Worm (Caenorhabditis elegans): ENCODE results near the gene tre-2.
A peak's percentile ranks its signal among the peaks of the same experiment; 100 is the strongest.

Gene tre-2

DNA sequence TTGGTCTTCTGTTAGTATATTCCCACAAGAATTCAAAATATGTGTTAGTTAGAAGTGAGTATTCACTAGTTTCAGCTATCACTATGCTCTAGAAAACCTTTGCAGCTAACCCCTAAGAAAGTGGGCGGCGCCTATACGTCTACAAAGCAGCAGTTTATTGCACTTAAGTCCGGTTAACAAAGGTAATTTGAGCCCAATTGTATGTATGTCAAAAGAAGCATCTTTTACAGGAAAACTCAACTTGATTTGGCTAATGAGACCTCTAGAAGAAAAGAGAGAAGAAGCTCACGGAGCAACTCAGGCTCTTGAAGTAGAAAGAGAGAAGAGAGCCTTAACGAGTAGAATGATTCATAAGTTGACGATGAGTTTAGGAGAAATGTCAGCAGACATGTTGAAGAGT, 30.5 kb downstream of the tre-2 start:
- TF ChIP-seq hlh-1 (tag; optimal IDR thresholded peaks at IDR 0.05), result no peak
- no peak for TF ChIP-seq sem-2 (GFP tag; optimal IDR thresholded peaks at IDR 0.05)
- TF ChIP-seq drap-1 (GFP tag; optimal IDR thresholded peaks at IDR 0.05), result no peak
- TF ChIP-seq elt-1 (tag; optimal IDR thresholded peaks at IDR 0.05; ENCODE audit: borderline replicate concordance, insufficient read depth), result no peak
- no peak for TF ChIP-seq bed-3 (GFP tag; optimal IDR thresholded peaks at IDR 0.05)

- TF ChIP-seq bed-3 (GFP tag; optimal IDR thresholded peaks at IDR 0.05) (no peak), lsy-2 (tag; optimal IDR thresholded peaks at IDR 0.05) (no peak), unc-39 (tag; optimal IDR thresholded peaks at IDR 0.05) (no peak), flh-1 (GFP tag; optimal IDR thresholded peaks at IDR 0.05) (no peak), mab-5 (tag; optimal IDR thresholded peaks at IDR 0.05) (no peak), drap-1 (GFP tag; optimal IDR thresholded peaks at IDR 0.05) (no peak), sptf-1 (tag; optimal IDR thresholded peaks at IDR 0.05) (no peak), nhr-28 (tag; optimal IDR thresholded peaks at IDR 0.05) (no peak)
These were observed 40.7 kb downstream of the tre-2 start, which contains the start of gene lip-1 for ce11 chrIV:6842470-6843008. lip-1 (plus strand) TSS chrIV:6842958.

DNA sequence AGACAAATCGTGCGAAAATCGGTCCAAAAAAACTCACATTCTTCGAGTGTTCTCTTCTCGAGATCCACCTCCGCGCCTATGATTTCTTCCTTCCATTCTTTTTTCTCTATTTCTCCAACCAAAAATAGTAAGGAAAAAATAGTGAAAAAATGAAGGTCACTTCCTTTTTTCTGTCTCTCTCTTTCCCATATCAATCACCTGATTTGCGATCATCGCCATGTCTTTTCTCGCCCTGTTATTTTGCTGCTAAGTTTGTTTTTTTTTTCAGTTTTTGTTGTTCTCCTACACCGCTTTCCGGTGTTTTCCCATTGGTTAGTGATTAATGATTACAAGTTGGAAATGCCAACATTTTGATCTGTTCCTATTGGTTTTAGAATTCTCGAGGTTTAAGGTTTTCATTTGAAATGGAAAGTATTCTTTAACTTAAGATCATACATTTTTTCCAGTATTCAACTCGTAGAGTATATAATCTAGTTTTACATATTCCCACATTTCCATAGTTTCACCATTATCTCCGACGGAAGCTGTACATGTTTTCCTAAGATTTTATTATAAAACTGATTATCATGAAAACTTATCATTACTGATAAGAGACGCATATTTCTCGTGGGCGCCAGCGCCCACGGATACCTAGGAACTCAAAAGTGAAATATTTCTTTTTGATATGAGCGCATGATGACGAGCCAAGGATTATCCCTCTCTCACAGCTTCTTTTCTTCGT, 41.5 kb downstream of the tre-2 start:
- no peak for TF ChIP-seq elt-3 (tag; optimal IDR thresholded peaks at IDR 0.05)
- TF ChIP-seq flh-1 (GFP tag; optimal IDR thresholded peaks at IDR 0.05), result no peak
- TF ChIP-seq drap-1 (GFP tag; optimal IDR thresholded peaks at IDR 0.05), result no peak
- TF ChIP-seq M03D4.4 (tag; optimal IDR thresholded peaks at IDR 0.05), result no peak
- no peak for TF ChIP-seq blmp-1 (tag; optimal IDR thresholded peaks at IDR 0.05)
- TF ChIP-seq ceh-83 (GFP tag; optimal IDR thresholded peaks at IDR 0.05), result no peak
- no peak for TF ChIP-seq nhr-28 (tag; optimal IDR thresholded peaks at IDR 0.05)
- TF ChIP-seq pha-4 (tag; optimal IDR thresholded peaks at IDR 0.05), result no peak
- TF ChIP-seq lin-13 (tag; optimal IDR thresholded peaks at IDR 0.05), result no peak
- TF ChIP-seq cnd-1 (tag; optimal IDR thresholded peaks at IDR 0.05), result no peak
- no peak for TF ChIP-seq lsy-2 (tag; optimal IDR thresholded peaks at IDR 0.05)
- TF ChIP-seq ceh-43 (GFP tag; optimal IDR thresholded peaks at IDR 0.05), result no peak
- TF ChIP-seq bed-3 (GFP tag; optimal IDR thresholded peaks at IDR 0.05), result no peak
- no peak for TF ChIP-seq nhr-12 (tag; optimal IDR thresholded peaks at IDR 0.05)

DNA sequence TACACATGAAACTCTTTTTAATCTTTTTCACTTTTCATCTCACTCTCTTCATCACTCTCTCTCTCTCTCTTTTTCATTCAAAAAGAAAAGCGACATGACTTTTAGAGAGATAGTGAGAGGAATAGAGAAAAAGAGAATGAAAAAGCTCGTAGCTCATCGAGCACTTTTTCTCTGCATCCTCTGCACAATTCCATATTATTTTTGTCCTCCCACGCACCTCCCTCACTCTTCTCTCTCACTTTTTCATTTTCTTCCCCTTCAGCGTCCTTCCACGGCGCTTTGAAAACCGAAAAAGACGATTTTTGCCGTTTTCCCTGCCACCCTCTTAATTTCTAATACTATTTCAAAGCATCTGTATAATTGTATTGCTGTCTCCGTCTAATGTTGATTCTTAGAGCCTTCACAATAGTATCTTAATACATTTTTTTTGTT, 44.1 kb downstream of the tre-2 start:
- TF ChIP-seq unc-62 (GFP tag; optimal IDR thresholded peaks at IDR 0.05) (peak; percentile 77), nhr-12 (tag; optimal IDR thresholded peaks at IDR 0.05) (no peak), ces-1 (GFP tag; optimal IDR thresholded peaks at IDR 0.05) (peak; percentile 76), elt-3 (tag; optimal IDR thresholded peaks at IDR 0.05) (no peak), mep-1 (tag; optimal IDR thresholded peaks at IDR 0.05) (peak; percentile 24), unc-120 (tag; optimal IDR thresholded peaks at IDR 0.05; ENCODE audit: poor library complexity, severe bottlenecking) (peak; percentile 89), zip-8 (tag; optimal IDR thresholded peaks at IDR 0.05) (no peak), hlh-1 (tag; optimal IDR thresholded peaks at IDR 0.05) (peak; percentile 22), nhr-237 (tag; optimal IDR thresholded peaks at IDR 0.05) (peak; percentile 55)

DNA sequence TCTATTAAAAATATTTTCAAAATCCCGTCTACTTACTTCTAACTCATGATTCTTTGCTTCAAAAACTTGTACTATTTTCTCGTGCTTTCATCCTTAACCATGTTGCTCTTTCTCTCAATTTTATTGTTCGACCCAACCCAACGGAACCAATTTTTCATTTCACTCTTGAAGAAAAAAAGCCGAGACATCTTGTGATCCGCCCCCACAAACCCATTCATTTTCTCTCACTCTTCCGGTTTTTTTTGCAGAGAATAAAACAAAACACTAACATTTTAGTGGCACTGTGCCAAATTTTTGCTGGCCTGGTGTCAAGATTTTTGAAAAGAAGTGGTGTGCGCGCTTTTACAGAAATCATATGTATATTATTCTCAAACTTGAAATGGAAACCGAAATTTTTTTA, 46.5 kb downstream of the tre-2 start:
- TF ChIP-seq M03D4.4 (tag; optimal IDR thresholded peaks at IDR 0.05) (no peak), nhr-76 (tag; optimal IDR thresholded peaks at IDR 0.05) (no peak), snpc-4 (tag; optimal IDR thresholded peaks at IDR 0.05) (no peak), ceh-43 (GFP tag; optimal IDR thresholded peaks at IDR 0.05) (no peak), elt-3 (tag; optimal IDR thresholded peaks at IDR 0.05) (no peak), unc-39 (tag; optimal IDR thresholded peaks at IDR 0.05) (no peak)

DNA sequence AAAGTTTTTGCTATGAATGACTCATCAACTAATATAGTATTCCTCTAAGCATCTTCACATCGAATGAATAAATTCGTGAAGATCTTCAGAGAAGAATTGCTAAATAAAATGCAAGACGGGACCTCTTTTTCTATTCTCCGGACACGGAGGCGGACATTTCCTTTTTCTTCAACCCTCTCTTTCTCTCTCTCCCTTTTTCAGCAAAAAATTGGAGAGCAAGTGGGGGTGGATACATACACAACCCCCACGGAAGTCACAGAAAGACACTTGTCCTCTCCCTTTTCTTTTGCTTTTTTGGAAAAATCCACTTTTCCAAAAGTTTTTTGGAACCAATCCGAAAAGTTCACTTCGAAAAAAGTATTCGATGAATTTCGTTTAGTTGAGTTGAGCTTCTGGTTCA, 48.5 kb downstream of the tre-2 start:
- TF ChIP-seq drap-1 (GFP tag; optimal IDR thresholded peaks at IDR 0.05) (no peak), nhr-12 (tag; optimal IDR thresholded peaks at IDR 0.05) (no peak), unc-62 (GFP tag; optimal IDR thresholded peaks at IDR 0.05) (no peak), ham-2 (GFP tag; optimal IDR thresholded peaks at IDR 0.05) (no peak), lin-32 (GFP tag; optimal IDR thresholded peaks at IDR 0.05) (no peak), unc-39 (tag; optimal IDR thresholded peaks at IDR 0.05) (no peak), ceh-39 (tag; optimal IDR thresholded peaks at IDR 0.05) (no peak), flh-1 (GFP tag; optimal IDR thresholded peaks at IDR 0.05) (no peak), nhr-28 (tag; optimal IDR thresholded peaks at IDR 0.05) (no peak)

Data from whole organism, mixed stage, embryonic.